Fruit fly (Drosophila melanogaster): Measurements from ENCODE around the gene Ir76b.

Gene Ir76b

DNA sequence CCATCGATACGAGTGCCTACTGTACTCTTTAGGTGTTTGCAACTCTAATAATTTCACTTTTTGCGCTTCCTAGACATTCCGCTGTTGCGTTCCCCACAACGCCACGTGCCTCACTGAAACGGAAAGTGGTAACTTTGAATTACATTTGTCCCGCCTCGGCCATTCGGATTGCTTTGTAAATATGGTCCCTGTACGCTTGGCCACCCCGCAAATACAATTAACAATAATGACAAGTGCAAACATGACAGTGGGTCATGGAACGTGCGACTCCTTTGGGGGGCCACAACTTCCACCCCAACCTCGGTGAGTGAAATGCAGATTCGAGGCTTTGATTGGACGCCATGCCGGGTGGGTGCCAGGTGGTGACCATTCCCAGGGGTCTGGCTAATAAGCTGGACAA lies at the start of gene Ir76b:
TSS of gene Ir76b (minus strand) at position 101 of the 400 bp plus-strand sequence.
- TF ChIP-seq Dfd (GFP tag; optimal IDR thresholded peaks at IDR 0.05) (no peak), woc (GFP tag; optimal IDR thresholded peaks at IDR 0.05) (no peak), dl (GFP tag; optimal IDR thresholded peaks at IDR 0.05; ENCODE audit: insufficient read depth in 1 of 2, partially characterized antibody in 2 of 2) (no peak), GATAd (GFP tag; optimal IDR thresholded peaks at IDR 0.05) (no peak), CrebA (GFP tag; optimal IDR thresholded peaks at IDR 0.05; ENCODE audit: borderline replicate concordance) (no peak), psq (GFP tag; optimal IDR thresholded peaks at IDR 0.05) (no peak), Hnf4 (GFP tag; optimal IDR thresholded peaks at IDR 0.05) (no peak), dmrt93B (GFP tag; optimal IDR thresholded peaks at IDR 0.05) (no peak), dsf (GFP tag; optimal IDR thresholded peaks at IDR 0.05; ENCODE audit: borderline replicate concordance) (no peak)

DNA sequence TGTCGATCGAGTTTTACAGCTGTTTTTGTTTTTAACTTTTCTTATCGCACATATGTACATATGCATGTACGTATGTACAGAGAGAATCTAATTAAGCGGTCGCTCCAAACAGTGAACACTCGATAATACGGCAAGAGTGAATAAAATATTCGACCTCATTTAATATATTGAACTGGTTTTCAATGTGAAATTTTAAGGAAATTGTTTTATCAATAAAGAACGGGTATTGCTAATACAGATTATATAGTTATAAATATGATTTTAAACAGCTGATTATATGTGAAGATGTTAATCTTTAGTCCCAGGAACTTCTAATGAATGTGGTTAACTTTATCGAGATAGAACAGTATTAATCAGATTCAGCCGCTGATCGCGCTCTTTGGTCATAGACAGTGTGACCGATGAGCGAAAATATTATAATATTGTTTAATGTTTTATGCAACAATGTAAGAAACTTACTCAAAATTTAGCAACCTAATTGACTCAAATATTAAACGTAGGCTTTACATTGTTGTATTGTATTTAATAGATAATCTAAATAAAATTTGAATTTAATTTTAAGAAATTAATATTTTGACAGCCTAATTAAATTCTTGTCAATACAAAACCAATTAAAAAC lies 29.4 kb upstream of the Ir76b start, which contains the start of gene CG7328:
TSS of gene CG7328 (minus strand) at position 19 of the 619 bp plus-strand sequence.
- TF ChIP-seq Jra (GFP tag; optimal IDR thresholded peaks at IDR 0.05) = no peak
- TF ChIP-seq dmrt93B (GFP tag; optimal IDR thresholded peaks at IDR 0.05) = peak; percentile 49
- TF ChIP-seq Rel (GFP tag; optimal IDR thresholded peaks at IDR 0.05) = no peak
- TF ChIP-seq Rel (tag; optimal IDR thresholded peaks at IDR 0.05) = no peak
- no peak for TF ChIP-seq Dfd (GFP tag; optimal IDR thresholded peaks at IDR 0.05)
- TF ChIP-seq psq (GFP tag; optimal IDR thresholded peaks at IDR 0.05) = peak; percentile 65
- peak; percentile 84 for TF ChIP-seq OdsH (GFP tag; optimal IDR thresholded peaks at IDR 0.05)
- TF ChIP-seq lola (GFP tag; optimal IDR thresholded peaks at IDR 0.05) = no peak
- no peak for TF ChIP-seq Abd-B (GFP tag; optimal IDR thresholded peaks at IDR 0.05)
- peak; percentile 71 for TF ChIP-seq br (GFP tag; optimal IDR thresholded peaks at IDR 0.05)
- no peak for TF ChIP-seq Mio (GFP tag; optimal IDR thresholded peaks at IDR 0.05)
- peak; percentile 25 for TF ChIP-seq sv (GFP tag; optimal IDR thresholded peaks at IDR 0.05)
- TF ChIP-seq dsf (GFP tag; optimal IDR thresholded peaks at IDR 0.05; ENCODE audit: borderline replicate concordance) = no peak
- peak; percentile 83 for TF ChIP-seq HLH106 (tag; optimal IDR thresholded peaks at IDR 0.05)
- TF ChIP-seq N (GFP tag; optimal IDR thresholded peaks at IDR 0.05) = no peak
- TF ChIP-seq Dif (GFP tag; optimal IDR thresholded peaks at IDR 0.05; ENCODE audit: partially characterized antibody) = no peak
- TF ChIP-seq rgr (GFP tag; optimal IDR thresholded peaks at IDR 0.05) = peak; percentile 84
- TF ChIP-seq jim (GFP tag; optimal IDR thresholded peaks at IDR 0.05) = no peak
- TF ChIP-seq ey (GFP tag; optimal IDR thresholded peaks at IDR 0.05) = peak; percentile 80
- TF ChIP-seq CrebA (GFP tag; optimal IDR thresholded peaks at IDR 0.05; ENCODE audit: borderline replicate concordance) = no peak
- peak; percentile 6 for TF ChIP-seq GATAd (GFP tag; optimal IDR thresholded peaks at IDR 0.05)
- TF ChIP-seq CG32264 (GFP tag; optimal IDR thresholded peaks at IDR 0.05) = no peak
- peak; percentile 84 for TF ChIP-seq h (GFP tag; optimal IDR thresholded peaks at IDR 0.05)
- peak; percentile 77 for TF ChIP-seq woc (GFP tag; optimal IDR thresholded peaks at IDR 0.05)
- TF ChIP-seq Hr78 (GFP tag; optimal IDR thresholded peaks at IDR 0.05) = no peak
- no peak for TF ChIP-seq Hr83 (GFP tag; optimal IDR thresholded peaks at IDR 0.05; ENCODE audit: poor library complexity, severe bottlenecking)
- no peak for TF ChIP-seq Myc (optimal IDR thresholded peaks at IDR 0.05)
- no peak for TF ChIP-seq foxo (GFP tag; optimal IDR thresholded peaks at IDR 0.05)
- no peak for TF ChIP-seq sage (GFP tag; optimal IDR thresholded peaks at IDR 0.05)
- TF ChIP-seq CG9705 (GFP tag; optimal IDR thresholded peaks at IDR 0.05) = no peak
- TF ChIP-seq brk (GFP tag; optimal IDR thresholded peaks at IDR 0.05) = no peak
- no peak for TF ChIP-seq pan (optimal IDR thresholded peaks at IDR 0.05)
- no peak for TF ChIP-seq Hnf4 (GFP tag; optimal IDR thresholded peaks at IDR 0.05)
- no peak for TF ChIP-seq Vsx2 (GFP tag; optimal IDR thresholded peaks at IDR 0.05; ENCODE audit: partially characterized antibody)
- no peak for TF ChIP-seq usp (GFP tag; optimal IDR thresholded peaks at IDR 0.05)
- TF ChIP-seq dl (GFP tag; optimal IDR thresholded peaks at IDR 0.05; ENCODE audit: insufficient read depth in 1 of 2, partially characterized antibody in 2 of 2) = no peak
- no peak for TF ChIP-seq tai (GFP tag; optimal IDR thresholded peaks at IDR 0.05)
- TF ChIP-seq Sp1 (GFP tag; optimal IDR thresholded peaks at IDR 0.05) = peak; percentile 82
- TF ChIP-seq fru (GFP tag; optimal IDR thresholded peaks at IDR 0.05) = peak; percentile 69

All from whole organism, wandering third instar larva.